Worm (Caenorhabditis elegans): ENCODE measurements around the gene fbxa-2.

fbxa-2 gene

DNA sequence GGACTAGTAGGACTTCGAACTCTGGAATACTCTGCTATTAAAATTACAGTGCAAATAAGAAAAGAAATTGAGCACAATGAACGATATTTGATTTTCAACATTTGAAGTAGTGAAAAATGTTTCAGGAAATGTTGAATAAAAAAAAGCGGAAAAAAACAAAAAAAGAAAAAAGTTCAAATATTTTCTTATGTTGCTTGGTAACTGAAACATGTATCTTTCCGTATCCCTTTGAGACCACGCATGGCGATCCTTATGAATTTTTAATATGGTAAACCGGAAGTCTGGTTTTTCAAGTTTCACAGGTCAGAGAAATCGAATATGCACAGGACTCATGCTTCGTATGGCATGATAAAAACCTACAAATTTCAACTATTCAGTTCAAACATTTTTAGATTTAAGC lies 18.2 kb upstream of the fbxa-2 start, which contains the start of gene F28G4.3:
Gene F28G4.3 (minus strand): TSS at position 101 of the 400 bp plus-strand sequence.
- TF ChIP-seq sdz-38 (tag; optimal IDR thresholded peaks at IDR 0.05) (no peak), nhr-120 (GFP tag; IDR thresholded peaks at IDR 0.05) (no peak), F22D6.2 (tag; optimal IDR thresholded peaks at IDR 0.05) (no peak), bed-1 (GFP tag; IDR thresholded peaks at IDR 0.05) (no peak), attf-3 (GFP tag; conservative IDR thresholded peaks at IDR 0.05) (no peak), ztf-3 (GFP tag; optimal IDR thresholded peaks at IDR 0.05) (no peak), zim-3 (tag; optimal IDR thresholded peaks at IDR 0.05) (no peak), C06A6.2 (GFP tag; conservative IDR thresholded peaks at IDR 0.05) (no peak), madf-8 (GFP tag; conservative IDR thresholded peaks at IDR 0.05) (no peak), ztf-22 (GFP tag; optimal IDR thresholded peaks at IDR 0.05) (no peak), B0019.2 (GFP tag; conservative IDR thresholded peaks at IDR 0.05) (no peak), ceh-100 (GFP tag; IDR thresholded peaks at IDR 0.05) (no peak), lin-54 (GFP tag; optimal IDR thresholded peaks at IDR 0.05) (no peak), lsl-1 (GFP tag; optimal IDR thresholded peaks at IDR 0.05) (no peak), aptf-2 (GFP tag; conservative IDR thresholded peaks at IDR 0.05) (no peak), ccch-3 (GFP tag; optimal IDR thresholded peaks at IDR 0.05) (no peak)

DNA sequence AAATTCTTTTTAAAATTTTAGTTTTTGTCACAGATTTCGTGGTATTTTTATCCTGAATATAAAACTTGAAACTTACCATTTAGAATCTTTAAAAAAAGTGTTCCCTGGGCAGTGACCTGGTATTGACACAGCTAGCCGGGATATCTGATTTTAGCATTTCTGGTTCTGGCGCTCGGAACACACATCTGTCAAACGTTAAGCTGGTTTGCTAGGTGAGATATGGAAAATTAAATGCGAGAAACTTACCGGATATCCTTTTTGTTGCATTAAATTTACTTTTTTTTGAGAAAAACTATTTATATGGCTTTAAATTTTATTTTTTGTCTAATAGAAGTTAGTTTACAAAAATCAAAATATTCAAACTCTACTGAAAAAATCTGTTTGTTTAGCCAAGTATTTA lies 16.3 kb upstream of the fbxa-2 start, which contains the start of gene F28G4.4:
Gene F28G4.4 (minus strand): TSS at position 101 of the 400 bp plus-strand sequence.
- TF ChIP-seq ccch-3 (GFP tag; optimal IDR thresholded peaks at IDR 0.05): no peak
- no peak for TF ChIP-seq sdz-38 (tag; optimal IDR thresholded peaks at IDR 0.05)
- no peak for TF ChIP-seq attf-6 (GFP tag; IDR thresholded peaks at IDR 0.05)
- TF ChIP-seq fkh-3 (tag; optimal IDR thresholded peaks at IDR 0.05): no peak
- no peak for TF ChIP-seq bed-2 (GFP tag; IDR thresholded peaks at IDR 0.05)
- TF ChIP-seq rec-8 (tag; optimal IDR thresholded peaks at IDR 0.05): no peak
- no peak for TF ChIP-seq nhr-90 (tag; optimal IDR thresholded peaks at IDR 0.05)
- no peak for TF ChIP-seq snpc-3.4 (tag; optimal IDR thresholded peaks at IDR 0.05)

- TF ChIP-seq F23B12.7 (tag; optimal IDR thresholded peaks at IDR 0.05; ENCODE audit: insufficient read depth): no peak
- no peak for TF ChIP-seq ekl-4 (GFP tag; IDR thresholded peaks at IDR 0.05)
- no peak for TF ChIP-seq hsf-1 (GFP tag; IDR thresholded peaks at IDR 0.05)
- no peak for TF ChIP-seq lin-40 (tag; optimal IDR thresholded peaks at IDR 0.05)
- TF ChIP-seq zim-3 (tag; optimal IDR thresholded peaks at IDR 0.05): no peak
- no peak for TF ChIP-seq ZK185.1 (tag; optimal IDR thresholded peaks at IDR 0.05; ENCODE audit: poor library complexity, severe bottlenecking)
- no peak for TF ChIP-seq Y56A3A.18 (GFP tag; IDR thresholded peaks at IDR 0.05)
- no peak for TF ChIP-seq nfya-1 (tag; optimal IDR thresholded peaks at IDR 0.05; ENCODE audit: borderline replicate concordance, insufficient read depth)
- TF ChIP-seq ets-4 (GFP tag; optimal IDR thresholded peaks at IDR 0.05): no peak
- no peak for TF ChIP-seq cebp-2 (GFP tag; IDR thresholded peaks at IDR 0.05)
- TF ChIP-seq hmg-20 (GFP tag; IDR thresholded peaks at IDR 0.05): no peak
- TF ChIP-seq C06A6.2 (GFP tag; conservative IDR thresholded peaks at IDR 0.05): no peak
- no peak for TF ChIP-seq ztf-25 (GFP tag; IDR thresholded peaks at IDR 0.05)
- TF ChIP-seq nfyb-1 (GFP tag; IDR thresholded peaks at IDR 0.05): no peak
Measured at ce11 chrV:16282147-16282546, 12.7 kb upstream of the fbxa-2 start, which contains the start of gene F28G4.2. Gene F28G4.2, minus strand, starts transcription at chrV:16282321.

DNA sequence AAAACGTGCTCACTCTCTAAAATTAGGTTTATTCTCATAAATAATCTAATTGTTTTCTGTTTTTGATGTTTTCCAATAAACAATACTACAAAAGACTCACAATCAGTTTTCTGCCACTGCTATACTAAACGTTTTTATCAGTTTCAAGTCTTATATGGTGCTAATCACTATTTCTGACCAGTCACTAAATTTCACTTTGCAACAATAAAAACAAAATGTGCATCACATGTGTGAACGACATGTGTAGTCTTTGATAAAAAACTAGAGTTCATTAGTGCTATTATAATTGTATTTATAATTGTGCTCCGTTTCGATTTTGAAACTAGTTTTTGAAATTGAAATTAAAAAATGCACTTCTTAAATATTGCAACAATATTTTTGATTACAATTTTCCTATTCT lies 8.5 kb upstream of the fbxa-2 start, which contains the start of gene cyp-37B1:
Gene cyp-37B1 (plus strand): TSS at position 199 of the 400 bp plus-strand sequence.
- TF ChIP-seq nhr-80 (tag; optimal IDR thresholded peaks at IDR 0.05) (peak; percentile 80), snpc-4 (GFP tag; optimal IDR thresholded peaks at IDR 0.05) (no peak), snpc-4 (tag; optimal IDR thresholded peaks at IDR 0.05) (peak in 1 of 4 experiments; percentile 17), sea-2 (GFP tag; IDR thresholded peaks at IDR 0.05) (no peak), unc-62 (GFP tag; optimal IDR thresholded peaks at IDR 0.05) (peak; percentile 23)
